Worm (Caenorhabditis elegans) whole organism, late embryonic: ENCODE data around the gene F21G4.1.

Experiments
- ceh-18 ChIP-seq: sonication (generic microtip); optimal IDR thresholded peaks from 2 replicates; lab custom pipeline; 2016; ENCODE audit warnings: missing genetic modification characterization, missing compliant biosample characterization
- ceh-19 ChIP-seq: fragments of 200-800 bp; sonication (Bioruptor generic); optimal IDR thresholded peaks from 2 replicates; lab custom pipeline; 2018; ENCODE audit warnings: mild to moderate bottlenecking, missing genetic modification characterization, missing compliant biosample characterization
- ceh-22 ChIP-seq: sonication (generic microtip); optimal IDR thresholded peaks from 2 replicates; lab custom pipeline; 2017; ENCODE audit warnings: missing biosample characterization, missing genetic modification characterization
- ceh-24 ChIP-seq: sonication (generic microtip); optimal IDR thresholded peaks from 2 replicates; lab custom pipeline; 2016; ENCODE audit warnings: mild to moderate bottlenecking, missing genetic modification characterization, missing compliant biosample characterization
- ceh-30 ChIP-seq: fragments of 150-350 bp; optimal IDR thresholded peaks from 2 replicates; lab custom pipeline; 2014; ENCODE audit warnings: missing biosample characterization, missing genetic modification characterization
- ceh-31 ChIP-seq: sonication (generic microtip); optimal IDR thresholded peaks from 2 replicates; lab custom pipeline; 2016; ENCODE audit warnings: missing genetic modification characterization, missing compliant biosample characterization
- ceh-34 ChIP-seq: sonication (generic microtip); optimal IDR thresholded peaks from 2 replicates; lab custom pipeline; 2016; ENCODE audit warnings: mild to moderate bottlenecking, missing genetic modification characterization, missing compliant biosample characterization
- ceh-48 ChIP-seq: sonication (generic microtip); optimal IDR thresholded peaks from 2 replicates; lab custom pipeline; 2016; ENCODE audit warnings: missing genetic modification characterization, inconsistent platforms, missing compliant biosample characterization
- che-1 ChIP-seq: sonication (generic microtip); optimal IDR thresholded peaks from 2 replicates; lab custom pipeline; 2016; ENCODE audit warnings: mild to moderate bottlenecking, missing genetic modification characterization, missing compliant biosample characterization
- dmd-4 ChIP-seq: sonication (generic microtip); optimal IDR thresholded peaks from 2 replicates; lab custom pipeline; 2016; ENCODE audit warnings: borderline replicate concordance, missing genetic modification characterization, missing compliant biosample characterization
- elt-2 ChIP-seq: sonication (generic microtip); optimal IDR thresholded peaks from 2 replicates; lab custom pipeline; 2016; ENCODE audit warnings: missing genetic modification reagents, missing genetic modification characterization, missing compliant biosample characterization
- elt-4 ChIP-seq: sonication (generic microtip); optimal IDR thresholded peaks from 2 replicates; lab custom pipeline; 2016; ENCODE audit warnings: missing genetic modification characterization, missing compliant biosample characterization
- eyg-1 ChIP-seq: sonication (generic microtip); optimal IDR thresholded peaks from 2 replicates; lab custom pipeline; 2016; ENCODE audit warnings: missing genotype, missing genetic modification characterization, missing compliant biosample characterization
- fkh-6 ChIP-seq: sonication (generic microtip); optimal IDR thresholded peaks from 2 replicates; lab custom pipeline; 2016; ENCODE audit warnings: missing genetic modification characterization, missing compliant biosample characterization
- gmeb-2 ChIP-seq: sonication (generic microtip); optimal IDR thresholded peaks from 2 replicates; lab custom pipeline; 2016; ENCODE audit warnings: missing genetic modification characterization, inconsistent platforms, missing compliant biosample characterization
- hlh-30 ChIP-seq: sonication (generic microtip); optimal IDR thresholded peaks from 2 replicates; lab custom pipeline; 2017; ENCODE audit warnings: antibody characterized with exemption, missing genetic modification characterization, missing compliant biosample characterization; ENCODE audit not compliant: insufficient read depth
- hlh-6 ChIP-seq: sonication (generic microtip); optimal IDR thresholded peaks from 2 replicates; lab custom pipeline; 2016; ENCODE audit warnings: missing genotype, missing genetic modification characterization, missing compliant biosample characterization
- hlh-8 ChIP-seq: sonication (generic microtip); optimal IDR thresholded peaks from 2 replicates; lab custom pipeline; 2016; ENCODE audit warnings: missing genotype, missing genetic modification characterization, missing compliant biosample characterization
- lim-6 ChIP-seq: sonication (generic microtip); optimal IDR thresholded peaks from 2 replicates; lab custom pipeline; 2016; ENCODE audit warnings: missing genetic modification characterization, missing compliant biosample characterization
- madf-2 ChIP-seq: sonication (generic microtip); optimal IDR thresholded peaks from 2 replicates; lab custom pipeline; 2017; ENCODE audit warnings: missing genetic modification characterization, missing compliant biosample characterization
- nfya-1 ChIP-seq: sonication (generic microtip); optimal IDR thresholded peaks from 2 replicates; lab custom pipeline; 2017; ENCODE audit warnings: missing genetic modification characterization, mild to moderate bottlenecking, missing compliant biosample characterization, antibody characterized with exemption, moderate library complexity
- nhr-232 ChIP-seq: sonication (generic microtip); optimal IDR thresholded peaks from 2 replicates; lab custom pipeline; 2016; ENCODE audit warnings: missing genetic modification characterization, missing compliant biosample characterization
- odd-2 ChIP-seq: sonication (generic microtip); optimal IDR thresholded peaks from 2 replicates; lab custom pipeline; 2017; ENCODE audit warnings: antibody characterized with exemption, mild to moderate bottlenecking, missing genetic modification characterization, missing compliant biosample characterization
- pax-1 ChIP-seq: fragments of 150-350 bp; optimal IDR thresholded peaks from 2 replicates; lab custom pipeline; 2014; ENCODE audit warnings: missing biosample characterization, missing genetic modification characterization
- pha-2 ChIP-seq: sonication (generic microtip); optimal IDR thresholded peaks from 2 replicates; lab custom pipeline; 2017; ENCODE audit warnings: mild to moderate bottlenecking, missing genetic modification characterization, missing compliant biosample characterization
- pha-4 ChIP-seq: fragments of 150-350 bp; optimal IDR thresholded peaks from 2 replicates; lab custom pipeline; 2018; ENCODE audit warnings: missing biosample characterization, missing genetic modification reagents, missing genetic modification characterization
- pqm-1 ChIP-seq: sonication (generic microtip); optimal IDR thresholded peaks from 2 replicates; lab custom pipeline; 2016; ENCODE audit warnings: missing genetic modification characterization, missing compliant biosample characterization
- ref-2 ChIP-seq: sonication (generic microtip); optimal IDR thresholded peaks from 2 replicates; lab custom pipeline; 2016; ENCODE audit warnings: missing genetic modification characterization, missing compliant biosample characterization
- rnt-1 ChIP-seq: sonication (generic microtip); optimal IDR thresholded peaks from 2 replicates; lab custom pipeline; 2016; ENCODE audit warnings: missing genetic modification characterization, missing compliant biosample characterization
- sox-4 ChIP-seq: sonication (generic microtip); optimal IDR thresholded peaks from 2 replicates; lab custom pipeline; 2017; ENCODE audit warnings: mild to moderate bottlenecking, missing genetic modification characterization, inconsistent platforms, missing compliant biosample characterization
- tbx-2 ChIP-seq: sonication (generic microtip); optimal IDR thresholded peaks from 2 replicates; lab custom pipeline; 2016; ENCODE audit warnings: missing genetic modification characterization, missing compliant biosample characterization
- tbx-7 ChIP-seq: sonication (generic microtip); optimal IDR thresholded peaks from 2 replicates; lab custom pipeline; 2016; ENCODE audit warnings: missing genotype, missing genetic modification characterization, missing compliant biosample characterization
- ttx-3 ChIP-seq: sonication (generic microtip); optimal IDR thresholded peaks from 2 replicates; lab custom pipeline; 2016; ENCODE audit warnings: missing genetic modification reagents, missing genetic modification characterization, missing compliant biosample characterization
- unc-3 ChIP-seq, 2 experiments: fragments of 200-800 bp in 1 of 2; sonication (Bioruptor generic) in 1 of 2; sonication (generic microtip) in 1 of 2; conservative IDR thresholded peaks in 1 of 2; optimal IDR thresholded peaks in 1 of 2; 2 replicates each; pipeline versions ENCODE4 v1.3.6 to Lab custom; 2016 to 2022; ENCODE audit warnings: missing compliant biosample characterization in 2 of 2, missing genetic modification characterization in 2 of 2, missing genetic modification reagents in 1 of 2
- zip-5 ChIP-seq: sonication (generic microtip); optimal IDR thresholded peaks from 2 replicates; lab custom pipeline; 2016; ENCODE audit warnings: missing genetic modification characterization, missing compliant biosample characterization
- ztf-16 ChIP-seq: sonication (generic microtip); optimal IDR thresholded peaks from 2 replicates; lab custom pipeline; 2017; ENCODE audit warnings: missing genetic modification characterization, missing compliant biosample characterization

The F21G4.1 gene

ce11 chrX:9872554-9872953 lies 19.6 kb downstream of the F21G4.1 start, which contains the start of gene R07B1.8:
Gene R07B1.8 (minus strand): TSS chrX:9872654.
- no peak for TF ChIP-seq ceh-22 (tag; lab: Kevin White, UChicago)
- no peak for TF ChIP-seq ceh-48 (tag; lab: Kevin White, UChicago)
- no peak for TF ChIP-seq tbx-2 (tag; lab: Kevin White, UChicago)
- TF ChIP-seq madf-2, result no peak
- TF ChIP-seq ref-2 (tag; lab: Kevin White, UChicago), result no peak
- TF ChIP-seq nhr-232 (tag; lab: Kevin White, UChicago), result no peak
- TF ChIP-seq ztf-16 (tag; lab: Kevin White, UChicago), result no peak
- TF ChIP-seq sox-4 (tag; lab: Kevin White, UChicago), result no peak
- no peak for TF ChIP-seq che-1
- no peak for TF ChIP-seq ceh-19 (GFP tag; lab: Kevin White, UChicago)
- no peak for TF ChIP-seq ceh-24 (tag; lab: Kevin White, UChicago)
- no peak for TF ChIP-seq hlh-8
- no peak for TF ChIP-seq ceh-34 (tag; lab: Kevin White, UChicago)
- no peak for TF ChIP-seq pqm-1 (tag; lab: Kevin White, UChicago)
- no peak for TF ChIP-seq unc-3 (GFP tag; conservative IDR thresholded peaks at IDR 0.05; lab: Robert Waterston, UW)
- TF ChIP-seq unc-3 (tag; optimal IDR thresholded peaks at IDR 0.05; lab: Kevin White, UChicago), result no peak
- no peak for TF ChIP-seq hlh-30 (tag; lab: Kevin White, UChicago)
- no peak for TF ChIP-seq eyg-1 (tag; lab: Kevin White, UChicago)
- no peak for TF ChIP-seq ceh-30 (tag; lab: Kevin White, UChicago)

- TF ChIP-seq dmd-4, result no peak
- no peak for TF ChIP-seq zip-5 (tag; lab: Kevin White, UChicago)
- TF ChIP-seq pha-2, result no peak
- TF ChIP-seq ttx-3 (tag; lab: Kevin White, UChicago), result no peak
- no peak for TF ChIP-seq gmeb-2 (tag; lab: Kevin White, UChicago)
- TF ChIP-seq hlh-8, result no peak
- no peak for TF ChIP-seq elt-2 (tag; lab: Kevin White, UChicago)
- no peak for TF ChIP-seq rnt-1 (tag; lab: Kevin White, UChicago)
- no peak for TF ChIP-seq elt-4 (tag; lab: Kevin White, UChicago)
- no peak for TF ChIP-seq lim-6 (tag; lab: Kevin White, UChicago)
- no peak for TF ChIP-seq ceh-19 (GFP tag; lab: Kevin White, UChicago)
- no peak for TF ChIP-seq hlh-30 (tag; lab: Kevin White, UChicago)
- no peak for TF ChIP-seq ceh-18 (tag; lab: Kevin White, UChicago)
- TF ChIP-seq, all 69 proteins: peak for 0
Measured at ce11 chrX:9869522-9869921, 22.6 kb downstream of the F21G4.1 start, which contains the start of gene R07B1.13. Gene R07B1.13 (plus strand): TSS chrX:9869822.

- TF ChIP-seq pqm-1 (tag; lab: Kevin White, UChicago) (no peak), dmd-4 (no peak), tbx-7 (no peak), ceh-31 (tag; lab: Kevin White, UChicago) (no peak), fkh-6 (tag; lab: Kevin White, UChicago) (no peak), pax-1 (tag; lab: Kevin White, UChicago) (no peak), nfya-1 (tag; lab: Kevin White, UChicago) (no peak), gmeb-2 (tag; lab: Kevin White, UChicago) (no peak), sox-4 (tag; lab: Kevin White, UChicago) (no peak)
- TF ChIP-seq, all 69 proteins: peak for 0
Measured at ce11 chrX:9868820-9869219, 23.3 kb downstream of the F21G4.1 start, which contains the start of gene R07B1.7. Gene R07B1.7 (plus strand): TSS chrX:9869120.

ce11 chrX:9866355-9866754 lies 25.8 kb downstream of the F21G4.1 start, which contains the start of gene R07B1.6:
Gene R07B1.6 (plus strand): TSS chrX:9866655.
- no peak for TF ChIP-seq hlh-6 (tag; lab: Kevin White, UChicago)
- no peak for TF ChIP-seq ref-2 (tag; lab: Kevin White, UChicago)
- no peak for TF ChIP-seq fkh-6 (tag; lab: Kevin White, UChicago)
- no peak for TF ChIP-seq nfya-1 (tag; lab: Kevin White, UChicago)
- TF ChIP-seq pha-4 (tag; lab: Kevin White, UChicago), result no peak
- TF ChIP-seq odd-2 (tag; lab: Kevin White, UChicago), result no peak
- TF ChIP-seq sox-4 (tag; lab: Kevin White, UChicago), result no peak
